Worm (Caenorhabditis elegans) whole organism, L3 larva: ENCODE results near the gene nifk-1.

ENCODE experiments used
- R02D3.7 ChIP-seq: fragments of 150-350 bp; optimal IDR thresholded peaks from 2 replicates; lab custom pipeline; 2014; ENCODE audit warnings: missing biosample characterization, missing genetic modification characterization
- ZK546.5 ChIP-seq: sonication (generic microtip); optimal IDR thresholded peaks from 2 replicates; lab custom pipeline; 2017; ENCODE audit warnings: missing biosample characterization, missing genetic modification characterization
- aly-2 ChIP-seq: fragments of 150-350 bp; optimal IDR thresholded peaks from 2 replicates; lab custom pipeline; 2014; ENCODE audit warnings: missing biosample characterization, missing genetic modification characterization
- ama-1 ChIP-seq: fragments of 150-350 bp; optimal IDR thresholded peaks from 2 replicates; lab custom pipeline; 2018
- ceh-16 ChIP-seq: sonication (generic microtip); optimal IDR thresholded peaks from 2 replicates; lab custom pipeline; 2017; ENCODE audit warnings: missing biosample characterization, missing genetic modification characterization
- ceh-28 ChIP-seq: fragments of 150-350 bp; optimal IDR thresholded peaks from 2 replicates; lab custom pipeline; 2014; ENCODE audit warnings: missing biosample characterization, missing genetic modification reagents, missing genetic modification characterization
- ceh-82 ChIP-seq: fragments of 150-350 bp; optimal IDR thresholded peaks from 2 replicates; lab custom pipeline; 2014; ENCODE audit warnings: missing biosample characterization, missing genetic modification characterization
- ceh-9 ChIP-seq: sonication (generic microtip); optimal IDR thresholded peaks from 2 replicates; lab custom pipeline; 2018; ENCODE audit warnings: missing biosample characterization, missing genetic modification characterization
- daf-12 ChIP-seq: fragments of 150-350 bp; optimal IDR thresholded peaks from 2 replicates; lab custom pipeline; 2014; ENCODE audit warnings: missing biosample characterization, missing genetic modification reagents, missing genetic modification characterization
- egl-27 ChIP-seq: sonication (generic microtip); optimal IDR thresholded peaks from 4 replicates; lab custom pipeline; 2017; ENCODE audit warnings: missing biosample characterization, missing genetic modification reagents, missing genetic modification characterization
- egl-5 ChIP-seq: fragments of 150-350 bp; optimal IDR thresholded peaks from 2 replicates; lab custom pipeline; 2017; ENCODE audit warnings: missing biosample characterization, missing genetic modification reagents, missing genetic modification characterization, inconsistent platforms
- elt-1 ChIP-seq: fragments of 150-350 bp; optimal IDR thresholded peaks from 2 replicates; lab custom pipeline; 2014; ENCODE audit warnings: missing biosample characterization, missing genetic modification characterization
- elt-2 ChIP-seq: sonication (generic microtip); optimal IDR thresholded peaks from 2 replicates; lab custom pipeline; 2016; ENCODE audit warnings: missing genetic modification reagents, mild to moderate bottlenecking, missing genetic modification characterization, missing compliant biosample characterization
- elt-3 ChIP-seq, 3 experiments: fragments of 150-350 bp in 1 of 3; sonication (generic microtip) in 2 of 3; optimal IDR thresholded peaks; 2 replicates in 2 of 3; 4 replicates in 1 of 3; lab custom pipeline; 2014 to 2017; ENCODE audit warnings: missing biosample characterization in 3 of 3, missing genetic modification characterization in 3 of 3
- eor-1 ChIP-seq, 2 experiments: fragments of 150-350 bp; optimal IDR thresholded peaks; 2 replicates each; lab custom pipeline; 2014 to 2018; ENCODE audit warnings: missing biosample characterization in 2 of 2, missing genetic modification characterization in 2 of 2
- fkh-10 ChIP-seq: sonication (generic microtip); optimal IDR thresholded peaks from 2 replicates; lab custom pipeline; 2017; ENCODE audit warnings: missing biosample characterization, missing genetic modification reagents, missing genetic modification characterization
- fkh-2 ChIP-seq: fragments of 150-350 bp; optimal IDR thresholded peaks from 2 replicates; lab custom pipeline; 2014; ENCODE audit warnings: missing biosample characterization, missing genetic modification reagents, missing genetic modification characterization
- fos-1 ChIP-seq: fragments of 150-350 bp; optimal IDR thresholded peaks from 2 replicates; lab custom pipeline; 2014; ENCODE audit warnings: missing biosample characterization, missing genetic modification characterization
- hmg-11 ChIP-seq: sonication (generic microtip); optimal IDR thresholded peaks from 2 replicates; lab custom pipeline; 2016; ENCODE audit warnings: missing genetic modification characterization, missing compliant biosample characterization
- jun-1 ChIP-seq: fragments of 150-350 bp; optimal IDR thresholded peaks from 2 replicates; lab custom pipeline; 2014; ENCODE audit warnings: missing biosample characterization, missing genetic modification reagents, missing genetic modification characterization
- lin-15B ChIP-seq: fragments of 150-350 bp; optimal IDR thresholded peaks from 2 replicates; lab custom pipeline; 2014; ENCODE audit warnings: missing biosample characterization, missing genetic modification characterization
- lin-39 ChIP-seq: fragments of 150-350 bp; optimal IDR thresholded peaks from 2 replicates; lab custom pipeline; 2018; ENCODE audit warnings: missing biosample characterization, missing genetic modification reagents, missing genetic modification characterization
- lsy-12 ChIP-seq: sonication (generic microtip); optimal IDR thresholded peaks from 2 replicates; lab custom pipeline; 2016; ENCODE audit warnings: mild to moderate bottlenecking, missing genetic modification characterization, missing compliant biosample characterization
- mdl-1 ChIP-seq: fragments of 150-350 bp; optimal IDR thresholded peaks from 2 replicates; lab custom pipeline; 2014; ENCODE audit warnings: missing biosample characterization, missing genetic modification characterization
- mml-1 ChIP-seq: fragments of 150-350 bp; sonication (generic microtip); optimal IDR thresholded peaks from 3 replicates; lab custom pipeline; 2014; ENCODE audit warnings: missing biosample characterization, missing genetic modification characterization
- nfya-1 ChIP-seq: sonication (generic microtip); optimal IDR thresholded peaks from 2 replicates; lab custom pipeline; 2017; ENCODE audit warnings: missing genetic modification characterization, mild to moderate bottlenecking, missing compliant biosample characterization, antibody characterized with exemption, moderate library complexity; ENCODE audit not compliant: insufficient read depth
- nhr-11 ChIP-seq: fragments of 150-350 bp; optimal IDR thresholded peaks from 2 replicates; lab custom pipeline; 2014; ENCODE audit warnings: missing biosample characterization, missing genetic modification characterization
- nhr-12 ChIP-seq: fragments of 150-350 bp; optimal IDR thresholded peaks from 2 replicates; lab custom pipeline; 2014; ENCODE audit warnings: missing biosample characterization, missing genetic modification characterization
- nhr-23 ChIP-seq: fragments of 150-350 bp; optimal IDR thresholded peaks from 2 replicates; lab custom pipeline; 2014; ENCODE audit warnings: missing biosample characterization, missing genetic modification reagents, missing genetic modification characterization
- nhr-237 ChIP-seq: fragments of 150-350 bp; optimal IDR thresholded peaks from 2 replicates; lab custom pipeline; 2014; ENCODE audit warnings: missing biosample characterization, missing genetic modification characterization
- nhr-25 ChIP-seq: sonication (generic microtip); optimal IDR thresholded peaks from 2 replicates; lab custom pipeline; 2017; ENCODE audit warnings: missing biosample characterization, missing genetic modification characterization
- nhr-28 ChIP-seq: fragments of 150-350 bp; optimal IDR thresholded peaks from 2 replicates; lab custom pipeline; 2014; ENCODE audit warnings: missing biosample characterization, missing genetic modification characterization
- nhr-43 ChIP-seq: sonication (generic microtip); optimal IDR thresholded peaks from 2 replicates; lab custom pipeline; 2016; ENCODE audit warnings: mild to moderate bottlenecking, missing genetic modification characterization, missing compliant biosample characterization; ENCODE audit not compliant: poor library complexity, severe bottlenecking
- nhr-67 ChIP-seq: fragments of 150-350 bp; optimal IDR thresholded peaks from 2 replicates; lab custom pipeline; 2014; ENCODE audit warnings: missing biosample characterization, missing genetic modification characterization
- nhr-76 ChIP-seq: fragments of 150-350 bp; sonication (generic microtip); optimal IDR thresholded peaks from 5 replicates; lab custom pipeline; 2014; ENCODE audit warnings: missing biosample characterization, missing genetic modification characterization
- nhr-77 ChIP-seq: fragments of 150-350 bp; optimal IDR thresholded peaks from 2 replicates; lab custom pipeline; 2014; ENCODE audit warnings: missing biosample characterization, missing genetic modification characterization
- pha-4 ChIP-seq: fragments of 150-350 bp; optimal IDR thresholded peaks from 2 replicates; lab custom pipeline; 2014; ENCODE audit warnings: missing biosample characterization, missing genetic modification reagents, missing genetic modification characterization
- pqm-1 ChIP-seq: fragments of 150-350 bp; optimal IDR thresholded peaks from 2 replicates; lab custom pipeline; 2017; ENCODE audit warnings: missing biosample characterization, missing genetic modification characterization, inconsistent platforms
- sea-2 ChIP-seq: fragments of 150-350 bp; sonication (generic microtip); optimal IDR thresholded peaks from 4 replicates; lab custom pipeline; 2014; ENCODE audit warnings: missing biosample characterization, missing genetic modification reagents, missing genetic modification characterization
- skn-1 ChIP-seq: fragments of 150-350 bp; optimal IDR thresholded peaks from 2 replicates; lab custom pipeline; 2014; ENCODE audit warnings: missing biosample characterization, missing genetic modification characterization
- snpc-4 ChIP-seq: fragments of 150-350 bp; optimal IDR thresholded peaks from 2 replicates; lab custom pipeline; 2014; ENCODE audit warnings: missing biosample characterization, missing genetic modification characterization
- tbx-2 ChIP-seq: sonication (generic microtip); optimal IDR thresholded peaks from 2 replicates; lab custom pipeline; 2016; ENCODE audit warnings: mild to moderate bottlenecking, missing genetic modification characterization, missing compliant biosample characterization
- unc-39 ChIP-seq: sonication (generic microtip); optimal IDR thresholded peaks from 4 replicates; lab custom pipeline; 2017; ENCODE audit warnings: missing biosample characterization, missing genetic modification characterization
- unc-62 ChIP-seq: fragments of 150-350 bp; sonication (generic microtip); optimal IDR thresholded peaks from 4 replicates; lab custom pipeline; 2014; ENCODE audit warnings: missing biosample characterization, missing genetic modification reagents, missing genetic modification characterization
- zag-1 ChIP-seq: fragments of 150-350 bp; optimal IDR thresholded peaks from 2 replicates; lab custom pipeline; 2014; ENCODE audit warnings: missing biosample characterization, missing genetic modification characterization
- ztf-11 ChIP-seq: fragments of 150-350 bp; optimal IDR thresholded peaks from 2 replicates; lab custom pipeline; 2014; ENCODE audit warnings: missing biosample characterization, missing genetic modification characterization
- ztf-4 ChIP-seq: fragments of 150-350 bp; optimal IDR thresholded peaks from 2 replicates; lab custom pipeline; 2014; ENCODE audit warnings: missing biosample characterization, missing genetic modification characterization

Gene nifk-1

ce11 chrIII:4720620-4721227, 27.6 kb upstream of the nifk-1 start, which contains the start of gene emb-5:
Gene emb-5, minus strand, starts transcription at chrIII:4720670.
- peak; percentile 73 for TF ChIP-seq lin-39
- no peak for TF ChIP-seq eor-1 (tag; optimal IDR thresholded peaks at IDR 0.05; lab: Kevin White, UChicago)
- TF ChIP-seq daf-12 (tag; lab: Kevin White, UChicago): no peak
- no peak for TF ChIP-seq jun-1
- TF ChIP-seq fkh-10 (GFP tag; lab: Kevin White, UChicago): no peak
- peak; percentile 25 for TF ChIP-seq hmg-11 (tag; lab: Kevin White, UChicago)
- no peak for TF ChIP-seq elt-1 (tag; lab: Kevin White, UChicago)
- peak; percentile 3 for TF ChIP-seq nhr-43 (tag; lab: Kevin White, UChicago)
- TF ChIP-seq tbx-2 (tag; lab: Kevin White, UChicago): no peak
- no peak for TF ChIP-seq elt-3 (tag; optimal IDR thresholded peaks at IDR 0.05; lab: Kevin White, UChicago)
- no peak for TF ChIP-seq nhr-77 (tag; lab: Kevin White, UChicago)
- no peak for TF ChIP-seq ceh-9
- no peak for TF ChIP-seq lsy-12
- no peak for TF ChIP-seq egl-27
- TF ChIP-seq ama-1: no peak
- TF ChIP-seq zag-1 (tag; lab: Kevin White, UChicago): no peak
- TF ChIP-seq aly-2 (tag; lab: Kevin White, UChicago): no peak
- TF ChIP-seq egl-5: peak; percentile 35
- TF ChIP-seq ceh-28 (tag; lab: Kevin White, UChicago): no peak
- TF ChIP-seq ceh-82 (tag; lab: Kevin White, UChicago): no peak
- peak; percentile 53 for TF ChIP-seq nhr-23
- no peak for TF ChIP-seq mdl-1 (tag; lab: Kevin White, UChicago)
- no peak for TF ChIP-seq ceh-16 (tag; lab: Kevin White, UChicago)
- TF ChIP-seq nhr-28 (tag; lab: Kevin White, UChicago): no peak
- TF ChIP-seq lin-15B (tag; lab: Kevin White, UChicago): peak; percentile 81
- TF ChIP-seq snpc-4 (tag; lab: Kevin White, UChicago): no peak
- no peak for TF ChIP-seq mml-1
- TF ChIP-seq nhr-11 (tag; lab: Kevin White, UChicago): no peak
- no peak for TF ChIP-seq unc-62 (GFP tag; lab: Kevin White, UChicago)
- no peak for TF ChIP-seq pha-4 (tag; lab: Kevin White, UChicago)
- no peak for TF ChIP-seq unc-39 (tag; lab: Kevin White, UChicago)
- peak; percentile 58 for TF ChIP-seq R02D3.7
- TF ChIP-seq fos-1: no peak
- no peak for TF ChIP-seq elt-2 (tag; lab: Kevin White, UChicago)
- TF ChIP-seq ztf-11 (tag; lab: Kevin White, UChicago): no peak
- no peak for TF ChIP-seq nhr-12 (tag; lab: Kevin White, UChicago)
- TF ChIP-seq sea-2 (GFP tag; lab: Kevin White, UChicago): no peak
- TF ChIP-seq nhr-67 (tag; lab: Kevin White, UChicago): no peak
- TF ChIP-seq nhr-25 (tag; lab: Kevin White, UChicago): peak; percentile 54
- no peak for TF ChIP-seq nhr-76 (tag; lab: Kevin White, UChicago)
- TF ChIP-seq skn-1 (tag; lab: Kevin White, UChicago): no peak
- TF ChIP-seq nhr-237: no peak
- TF ChIP-seq fkh-2 (tag; lab: Kevin White, UChicago): no peak
- no peak for TF ChIP-seq ZK546.5
- no peak for TF ChIP-seq nfya-1 (tag; lab: Kevin White, UChicago)
- no peak for TF ChIP-seq pqm-1 (tag; lab: Kevin White, UChicago)
- TF ChIP-seq ztf-4 (tag; lab: Kevin White, UChicago): no peak
